Fruit fly (Drosophila melanogaster) whole organism, adult: Measurements from ENCODE around the gene CG31937.

Experiments used
- CG12768 ChIP-seq: fragments of 200-800 bp; sonication (Bioruptor generic); optimal IDR thresholded peaks from 2 replicates; lab custom pipeline; 2017; ENCODE audit warnings: missing biosample characterization, missing genetic modification characterization, mild to moderate bottlenecking, moderate library complexity, missing genetic modification reagents
- CG33017 ChIP-seq: fragments of 200-800 bp; sonication (Bioruptor generic); optimal IDR thresholded peaks from 2 replicates; lab custom pipeline; 2018; ENCODE audit warnings: missing biosample characterization, mild to moderate bottlenecking, missing genetic modification characterization, moderate library complexity
- CG5204 ChIP-seq: fragments of 200-800 bp; sonication (Bioruptor generic); optimal IDR thresholded peaks from 2 replicates; lab custom pipeline; 2016; ENCODE audit warnings: missing biosample characterization, missing genetic modification characterization
- CG7045 ChIP-seq: fragments of 200-800 bp; sonication (Bioruptor generic); optimal IDR thresholded peaks from 2 replicates; lab custom pipeline; 2017; ENCODE audit warnings: missing biosample characterization, mild to moderate bottlenecking, missing genetic modification characterization
- bab1 ChIP-seq: fragments of 200-800 bp; sonication (Bioruptor generic); optimal IDR thresholded peaks from 3 replicates; lab custom pipeline; 2019; ENCODE audit warnings: missing biosample characterization, mild to moderate bottlenecking, missing genetic modification characterization, moderate library complexity
- cic ChIP-seq: fragments of 200-800 bp; sonication (Bioruptor generic); optimal IDR thresholded peaks from 2 replicates; lab custom pipeline; 2017; ENCODE audit warnings: missing biosample characterization, mild to moderate bottlenecking, missing genetic modification characterization, moderate library complexity
- pad ChIP-seq: fragments of 200-800 bp; sonication (Bioruptor generic); optimal IDR thresholded peaks from 3 replicates; lab custom pipeline; 2017; ENCODE audit warnings: missing biosample characterization, missing genetic modification characterization, mild to moderate bottlenecking, moderate library complexity, missing genetic modification reagents

- no peak for TF ChIP-seq CG7045
- no peak for TF ChIP-seq bab1 (GFP tag; lab: Kevin White, UChicago)
- no peak for TF ChIP-seq CG5204 (GFP tag; lab: Kevin White, UChicago)
- no peak for TF ChIP-seq CG33017 (tag; lab: Kevin White, UChicago)
- no peak for TF ChIP-seq CG12768
- no peak for TF ChIP-seq pad (GFP tag; lab: Kevin White, UChicago)
- no peak for TF ChIP-seq cic (GFP tag; lab: Kevin White, UChicago)
Measured at dm6 chr2L:1740095-1740494, 10.4 kb downstream of the CG31937 start.
